Worm (Caenorhabditis elegans) whole organism, L2 larva: ENCODE measurements around the gene R08A2.5.

ENCODE experiments used
- ama-1 ChIP-seq: fragments of 150-350 bp; optimal IDR thresholded peaks from 2 replicates; lab custom pipeline; 2018; ENCODE audit warnings: inconsistent platforms
- ceh-16 ChIP-seq: fragments of 150-350 bp; optimal IDR thresholded peaks from 2 replicates; lab custom pipeline; 2014; ENCODE audit warnings: missing biosample characterization, missing genetic modification characterization
- ceh-82 ChIP-seq: fragments of 150-350 bp; optimal IDR thresholded peaks from 2 replicates; lab custom pipeline; 2014; ENCODE audit warnings: missing biosample characterization, missing genetic modification characterization
- dmd-4 ChIP-seq: sonication (generic microtip); optimal IDR thresholded peaks from 2 replicates; lab custom pipeline; 2017; ENCODE audit warnings: missing biosample characterization, missing genetic modification characterization
- lin-13 ChIP-seq: fragments of 150-350 bp; optimal IDR thresholded peaks from 2 replicates; lab custom pipeline; 2014; ENCODE audit warnings: missing biosample characterization, missing genetic modification reagents, missing genetic modification characterization
- lin-39 ChIP-seq: fragments of 150-350 bp; optimal IDR thresholded peaks from 2 replicates; lab custom pipeline; 2014; ENCODE audit warnings: missing biosample characterization, missing genetic modification reagents, missing genetic modification characterization
- nhr-12 ChIP-seq: fragments of 150-350 bp; optimal IDR thresholded peaks from 2 replicates; lab custom pipeline; 2014; ENCODE audit warnings: missing biosample characterization, missing genetic modification characterization
- nhr-237 ChIP-seq: fragments of 150-350 bp; optimal IDR thresholded peaks from 2 replicates; lab custom pipeline; 2014; ENCODE audit warnings: missing biosample characterization, missing genetic modification characterization
- peb-1 ChIP-seq: fragments of 150-350 bp; optimal IDR thresholded peaks from 2 replicates; lab custom pipeline; 2014; ENCODE audit warnings: missing biosample characterization, missing genetic modification characterization
- sem-4 ChIP-seq: fragments of 150-350 bp; optimal IDR thresholded peaks from 2 replicates; lab custom pipeline; 2014; ENCODE audit warnings: missing biosample characterization, missing genetic modification reagents, missing genetic modification characterization
- skn-1 ChIP-seq: sonication (generic microtip); optimal IDR thresholded peaks from 2 replicates; lab custom pipeline; 2017; ENCODE audit warnings: missing biosample characterization, missing genetic modification characterization
- snpc-4 ChIP-seq: fragments of 150-350 bp; optimal IDR thresholded peaks from 2 replicates; lab custom pipeline; 2014; ENCODE audit warnings: missing biosample characterization, missing genetic modification characterization
- ztf-1 ChIP-seq: fragments of 200-800 bp; sonication (Bioruptor generic); conservative IDR thresholded peaks from 2 replicates; pipeline ENCODE4 v1.3.6; 2022; ENCODE audit warnings: missing genetic modification characterization, missing compliant biosample characterization

DNA sequence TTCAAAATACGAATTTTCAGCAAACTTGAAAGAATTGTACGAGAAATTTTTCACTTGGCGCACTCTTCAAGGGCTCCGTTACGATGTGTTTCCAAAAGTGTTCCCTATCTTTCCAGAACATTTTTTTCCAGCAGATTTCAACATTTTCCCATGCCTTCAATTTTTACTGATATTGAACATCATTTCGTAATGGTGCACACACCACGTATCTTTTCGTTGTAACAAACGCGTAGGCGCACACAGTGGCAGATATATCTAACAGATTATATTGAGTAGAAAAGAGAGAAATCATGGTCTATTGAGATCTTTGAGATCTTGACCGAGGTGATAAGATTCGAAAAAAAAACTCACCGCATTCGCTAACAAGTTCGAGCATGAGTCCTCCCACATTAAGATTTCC, 16.7 kb upstream of the R08A2.5 start:
- TF ChIP-seq ceh-16 (tag; lab: Kevin White, UChicago): no peak
- no peak for TF ChIP-seq ama-1
- no peak for TF ChIP-seq ztf-1 (GFP tag; lab: Robert Waterston, UW)
- no peak for TF ChIP-seq sem-4 (tag; lab: Kevin White, UChicago)
- TF ChIP-seq snpc-4 (tag; lab: Kevin White, UChicago): no peak
- TF ChIP-seq lin-13 (GFP tag; lab: Kevin White, UChicago): no peak
- TF ChIP-seq peb-1 (tag; lab: Kevin White, UChicago): no peak
- TF ChIP-seq dmd-4 (tag; lab: Kevin White, UChicago): no peak
- TF ChIP-seq skn-1 (tag; lab: Kevin White, UChicago): no peak
- no peak for TF ChIP-seq ceh-82 (tag; lab: Kevin White, UChicago)
- TF ChIP-seq nhr-12 (tag; lab: Kevin White, UChicago): no peak
- no peak for TF ChIP-seq nhr-237 (tag; lab: Kevin White, UChicago)
- TF ChIP-seq lin-39 (tag; lab: Kevin White, UChicago): no peak
